Fruit fly (Drosophila melanogaster): Measurements from ENCODE around the gene CG6067.
A peak's percentile ranks its signal among the peaks of the same experiment; 100 is the strongest.

Gene CG6067

dm6 chrX:5955207-5955679 lies at the start of gene CG6067:
Gene CG6067 (plus strand): TSS chrX:5955629.
- TF ChIP-seq CG8478 (optimal IDR thresholded peaks at IDR 0.05) (no peak), Dll (optimal IDR thresholded peaks at IDR 0.05) (no peak), psq (optimal IDR thresholded peaks at IDR 0.05) (no peak), EcR (GFP tag; optimal IDR thresholded peaks at IDR 0.05) (no peak), usp (GFP tag; optimal IDR thresholded peaks at IDR 0.05) (no peak), pan (optimal IDR thresholded peaks at IDR 0.05) (no peak)

- no peak for TF ChIP-seq psq (optimal IDR thresholded peaks at IDR 0.05)
- no peak for TF ChIP-seq pan (optimal IDR thresholded peaks at IDR 0.05)
- TF ChIP-seq EcR (GFP tag; optimal IDR thresholded peaks at IDR 0.05): no peak
- no peak for TF ChIP-seq usp (GFP tag; optimal IDR thresholded peaks at IDR 0.05)
- TF ChIP-seq Dll (optimal IDR thresholded peaks at IDR 0.05): no peak
- no peak for TF ChIP-seq CG8478 (optimal IDR thresholded peaks at IDR 0.05)
These were observed 47.5 kb upstream of the CG6067 start, which contains the start of gene CG12236 for dm6 chrX:5907916-5908315. Gene CG12236 (plus strand): TSS chrX:5908135.

- TF ChIP-seq psq (optimal IDR thresholded peaks at IDR 0.05) (no peak), Dll (optimal IDR thresholded peaks at IDR 0.05) (no peak), CG8478 (optimal IDR thresholded peaks at IDR 0.05) (no peak)
These were observed 40.3 kb upstream of the CG6067 start for dm6 chrX:5914992-5915751.

dm6 chrX:5915752-5916493 lies 39.5 kb upstream of the CG6067 start:
- TF ChIP-seq psq (optimal IDR thresholded peaks at IDR 0.05): no peak

dm6 chrX:5916494-5917309 lies 38.7 kb upstream of the CG6067 start, which contains the start of the genes Shmt and CG3726:
Gene Shmt (minus strand): TSS chrX:5916797.
Gene CG3726 (plus strand): TSS chrX:5917097.
- no peak for TF ChIP-seq CG8478 (optimal IDR thresholded peaks at IDR 0.05)
- no peak for TF ChIP-seq EcR (GFP tag; optimal IDR thresholded peaks at IDR 0.05)
- no peak for TF ChIP-seq usp (GFP tag; optimal IDR thresholded peaks at IDR 0.05)
- TF ChIP-seq Dll (optimal IDR thresholded peaks at IDR 0.05): no peak
- TF ChIP-seq psq (optimal IDR thresholded peaks at IDR 0.05): no peak
- no peak for TF ChIP-seq pan (optimal IDR thresholded peaks at IDR 0.05)

dm6 chrX:5917310-5917988 lies 38.0 kb upstream of the CG6067 start:
- TF ChIP-seq Dll (optimal IDR thresholded peaks at IDR 0.05) (no peak), pan (optimal IDR thresholded peaks at IDR 0.05) (no peak), psq (optimal IDR thresholded peaks at IDR 0.05) (no peak), EcR (GFP tag; optimal IDR thresholded peaks at IDR 0.05) (no peak), CG8478 (optimal IDR thresholded peaks at IDR 0.05) (no peak), usp (GFP tag; optimal IDR thresholded peaks at IDR 0.05) (no peak)

- peak; percentile 35 for TF ChIP-seq psq (optimal IDR thresholded peaks at IDR 0.05)
- no peak for TF ChIP-seq CG8478 (optimal IDR thresholded peaks at IDR 0.05)
These were observed 36.8 kb upstream of the CG6067 start for dm6 chrX:5918499-5919126.

- TF ChIP-seq pan (optimal IDR thresholded peaks at IDR 0.05): no peak
- TF ChIP-seq CG8478 (optimal IDR thresholded peaks at IDR 0.05): no peak
- no peak for TF ChIP-seq usp (GFP tag; optimal IDR thresholded peaks at IDR 0.05)
- no peak for TF ChIP-seq psq (optimal IDR thresholded peaks at IDR 0.05)
- no peak for TF ChIP-seq EcR (GFP tag; optimal IDR thresholded peaks at IDR 0.05)
- no peak for TF ChIP-seq Dll (optimal IDR thresholded peaks at IDR 0.05)
These were observed 34.5 kb upstream of the CG6067 start for dm6 chrX:5920932-5921331.

- no peak for TF ChIP-seq usp (GFP tag; optimal IDR thresholded peaks at IDR 0.05)
- TF ChIP-seq EcR (GFP tag; optimal IDR thresholded peaks at IDR 0.05): no peak
- TF ChIP-seq pan (optimal IDR thresholded peaks at IDR 0.05): no peak
- TF ChIP-seq Dll (optimal IDR thresholded peaks at IDR 0.05): no peak
- no peak for TF ChIP-seq psq (optimal IDR thresholded peaks at IDR 0.05)
- no peak for TF ChIP-seq CG8478 (optimal IDR thresholded peaks at IDR 0.05)
These were observed 33.4 kb upstream of the CG6067 start for dm6 chrX:5922057-5922456.

- TF ChIP-seq psq (optimal IDR thresholded peaks at IDR 0.05): no peak
- no peak for TF ChIP-seq Dll (optimal IDR thresholded peaks at IDR 0.05)
- peak; percentile 64 for TF ChIP-seq pan (optimal IDR thresholded peaks at IDR 0.05)
- TF ChIP-seq CG8478 (optimal IDR thresholded peaks at IDR 0.05): no peak
- TF ChIP-seq usp (GFP tag; optimal IDR thresholded peaks at IDR 0.05): no peak
These were observed 32.3 kb upstream of the CG6067 start for dm6 chrX:5923124-5923523.

dm6 chrX:5924378-5924777 lies 31.1 kb upstream of the CG6067 start:
- TF ChIP-seq CG8478 (optimal IDR thresholded peaks at IDR 0.05) (no peak), EcR (GFP tag; optimal IDR thresholded peaks at IDR 0.05) (no peak), pan (optimal IDR thresholded peaks at IDR 0.05) (no peak), psq (optimal IDR thresholded peaks at IDR 0.05) (no peak), usp (GFP tag; optimal IDR thresholded peaks at IDR 0.05) (no peak), Dll (optimal IDR thresholded peaks at IDR 0.05) (no peak)
